Worm (Caenorhabditis elegans) whole organism, L4 larva: ENCODE results near the gene msp-152.

Source experiments
- F26F4.8 ChIP-seq: fragments of 200-800 bp; sonication (Bioruptor generic); conservative IDR thresholded peaks from 2 replicates; pipeline ENCODE4 v1.3.6; 2022; ENCODE audit warnings: missing genetic modification characterization, missing compliant biosample characterization
- ceh-82 ChIP-seq: sonication (generic microtip); optimal IDR thresholded peaks from 2 replicates; lab custom pipeline; 2017; ENCODE audit warnings: missing biosample characterization, missing genetic modification characterization
- cey-2 ChIP-seq: sonication (generic microtip); optimal IDR thresholded peaks from 3 replicates; lab custom pipeline; 2017; ENCODE audit warnings: missing genetic modification characterization, mild to moderate bottlenecking, missing compliant biosample characterization, antibody characterized with exemption, borderline replicate concordance; ENCODE audit not compliant: insufficient read depth
- dpl-1 ChIP-seq: fragments of 150-350 bp; optimal IDR thresholded peaks from 2 replicates; lab custom pipeline; 2014; ENCODE audit warnings: missing biosample characterization, missing genetic modification reagents, missing genetic modification characterization
- jun-1 ChIP-seq: fragments of 150-350 bp; optimal IDR thresholded peaks from 2 replicates; lab custom pipeline; 2014; ENCODE audit warnings: missing biosample characterization, missing genetic modification reagents, missing genetic modification characterization
- mep-1 ChIP-seq: fragments of 150-350 bp; sonication (generic microtip); optimal IDR thresholded peaks from 3 replicates; lab custom pipeline; 2014; ENCODE audit warnings: missing biosample characterization, missing genetic modification characterization
- nhr-10 ChIP-seq: fragments of 150-350 bp; optimal IDR thresholded peaks from 2 replicates; lab custom pipeline; 2014; ENCODE audit warnings: missing biosample characterization, missing genetic modification characterization
- sdz-12 ChIP-seq: fragments of 200-800 bp; sonication (Bioruptor generic); optimal IDR thresholded peaks from 2 replicates; lab custom pipeline; 2018; ENCODE audit warnings: mild to moderate bottlenecking, missing genetic modification characterization, missing compliant biosample characterization
- skn-1 ChIP-seq: fragments of 150-350 bp; optimal IDR thresholded peaks from 2 replicates; lab custom pipeline; 2014; ENCODE audit warnings: missing biosample characterization, missing genetic modification characterization
- unc-130 ChIP-seq: sonication (generic microtip); optimal IDR thresholded peaks from 2 replicates; lab custom pipeline; 2016; ENCODE audit warnings: missing genetic modification reagents, missing genetic modification characterization, missing compliant biosample characterization
- unc-39 ChIP-seq: sonication (generic microtip); optimal IDR thresholded peaks from 2 replicates; lab custom pipeline; 2017; ENCODE audit warnings: missing biosample characterization, missing genetic modification characterization

DNA sequence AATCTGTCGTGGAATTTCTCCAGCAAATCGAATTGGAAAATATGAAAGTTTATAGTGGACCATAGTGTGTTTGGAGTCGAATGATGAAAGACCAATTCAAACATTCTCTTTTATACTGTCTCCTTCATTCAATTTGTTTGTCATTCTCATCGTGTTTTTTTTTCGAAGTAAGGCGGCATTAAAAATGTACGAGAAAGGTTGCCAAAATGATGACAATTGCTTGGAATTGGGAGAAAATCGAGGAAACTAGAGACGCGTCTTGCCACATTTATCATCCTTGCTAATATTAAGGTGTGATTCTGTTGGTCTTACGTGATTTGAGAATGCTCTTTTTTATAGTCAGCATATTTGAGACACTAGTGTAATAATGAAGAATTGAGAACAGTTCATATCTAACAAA, 2.1 kb downstream of the msp-152 start, which contains the start of gene gst-30:
- TF ChIP-seq dpl-1 (GFP tag; lab: Kevin White, UChicago) (no peak), ceh-82 (tag; lab: Kevin White, UChicago) (no peak), unc-130 (GFP tag; lab: Kevin White, UChicago) (no peak), cey-2 (tag; lab: Kevin White, UChicago) (no peak), unc-39 (tag; lab: Kevin White, UChicago) (no peak), mep-1 (tag; lab: Kevin White, UChicago) (no peak), F26F4.8 (GFP tag; lab: Robert Waterston, UW) (no peak), jun-1 (tag; lab: Kevin White, UChicago) (no peak), nhr-10 (tag; lab: Kevin White, UChicago) (no peak), sdz-12 (GFP tag; lab: Kevin White, UChicago) (no peak), skn-1 (tag; lab: Kevin White, UChicago) (no peak)
